Fruit fly (Drosophila melanogaster): Measurements from ENCODE around the gene CG13114.

The CG13114 gene

dm6 chr2L:9529858-9530378 is 15.7 kb upstream of the CG13114 start:
- no peak for TF ChIP-seq rgr (GFP tag; optimal IDR thresholded peaks at IDR 0.05)
- no peak for TF ChIP-seq CG32264 (GFP tag; optimal IDR thresholded peaks at IDR 0.05)
- no peak for TF ChIP-seq Dif (GFP tag; optimal IDR thresholded peaks at IDR 0.05; ENCODE audit: partially characterized antibody)

DNA sequence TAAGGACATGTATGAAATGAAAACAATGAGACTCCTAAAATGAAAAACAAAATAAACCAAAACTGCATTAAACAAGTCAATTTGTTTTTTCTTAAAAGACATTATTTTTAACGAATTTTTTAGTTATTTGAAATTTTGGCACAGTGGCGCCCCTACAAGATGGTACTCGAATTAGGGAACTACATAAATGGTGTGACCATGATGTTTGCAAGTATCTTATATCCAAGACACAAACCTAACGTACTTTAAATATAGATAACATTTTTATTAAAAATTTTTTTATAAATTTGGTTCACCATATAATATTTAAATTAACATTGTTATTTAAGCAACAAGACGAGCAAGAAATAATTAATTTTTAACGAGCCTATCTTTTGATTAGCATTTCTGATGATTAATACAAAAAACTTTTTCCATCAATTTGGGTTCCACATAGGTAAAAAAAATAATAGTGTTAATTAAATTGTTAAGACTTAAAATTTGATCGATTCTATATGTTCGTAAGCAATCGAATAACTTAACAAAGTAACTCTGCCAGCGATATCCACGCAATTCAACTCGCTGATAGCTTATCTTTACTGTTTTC is 5.5 kb upstream of the CG13114 start, which contains the start of gene CG17855:
CG17855 (plus strand) TSS at position 536 of the 586 bp plus-strand sequence.
- TF ChIP-seq dsf (GFP tag; optimal IDR thresholded peaks at IDR 0.05; ENCODE audit: borderline replicate concordance) (no peak), fru (GFP tag; optimal IDR thresholded peaks at IDR 0.05) (peak; percentile 36)

DNA sequence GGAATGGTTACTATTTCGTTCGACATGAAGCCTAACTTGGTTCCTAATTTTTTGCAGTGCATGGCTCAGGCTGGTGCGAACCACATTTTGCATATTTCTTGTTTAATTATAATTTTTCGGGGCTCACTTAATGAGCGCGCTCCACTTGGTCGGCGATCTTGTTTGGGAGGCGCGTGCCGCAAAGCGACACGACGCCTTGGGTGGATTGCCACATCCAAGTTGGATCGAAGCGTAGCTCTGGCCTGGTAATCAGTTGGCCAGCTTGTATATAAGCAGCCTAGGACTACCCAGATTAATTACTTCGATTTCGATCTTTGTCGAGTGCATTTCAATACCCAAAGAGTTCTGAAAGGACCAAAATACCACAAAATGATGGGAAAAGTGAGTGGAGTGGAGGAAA is 3.0 kb upstream of the CG13114 start, which contains the start of gene Cpr30B:
Cpr30B (plus strand) TSS at position 301 of the 400 bp plus-strand sequence.
- no peak for TF ChIP-seq ey (GFP tag; optimal IDR thresholded peaks at IDR 0.05)
- no peak for TF ChIP-seq Sp1 (GFP tag; optimal IDR thresholded peaks at IDR 0.05)
- TF ChIP-seq Abd-B (GFP tag; optimal IDR thresholded peaks at IDR 0.05) = no peak
- no peak for TF ChIP-seq usp (GFP tag; optimal IDR thresholded peaks at IDR 0.05)
- TF ChIP-seq Hr83 (GFP tag; optimal IDR thresholded peaks at IDR 0.05; ENCODE audit: poor library complexity, severe bottlenecking) = no peak
- TF ChIP-seq HLH106 (tag; optimal IDR thresholded peaks at IDR 0.05) = no peak
- no peak for TF ChIP-seq Hnf4 (GFP tag; optimal IDR thresholded peaks at IDR 0.05)
- no peak for TF ChIP-seq lola (GFP tag; optimal IDR thresholded peaks at IDR 0.05)
- TF ChIP-seq OdsH (GFP tag; optimal IDR thresholded peaks at IDR 0.05) = no peak
- no peak for TF ChIP-seq CrebA (GFP tag; optimal IDR thresholded peaks at IDR 0.05; ENCODE audit: borderline replicate concordance)

DNA sequence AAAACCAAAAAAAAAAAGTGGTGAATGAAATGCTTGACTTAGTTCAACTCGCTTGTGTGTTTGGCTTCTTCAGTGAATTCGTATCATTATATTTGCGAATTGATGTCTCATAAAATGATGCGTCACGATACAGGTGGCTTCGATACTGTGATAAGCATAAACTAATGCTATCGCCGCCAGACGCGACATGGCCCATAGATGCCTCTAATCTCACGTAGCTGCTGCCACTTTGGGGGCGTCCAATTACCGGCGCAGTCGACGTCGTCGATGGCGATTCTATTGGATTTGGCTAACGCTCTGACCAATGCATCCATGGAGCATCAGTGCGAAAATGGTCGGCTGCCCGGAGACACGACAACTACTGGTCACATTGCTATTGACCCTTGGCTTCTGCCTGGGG is 1.7 kb upstream of the CG13114 start, which contains the start of gene CG13113:
CG13113 (plus strand) TSS at position 301 of the 400 bp plus-strand sequence.
- no peak for TF ChIP-seq GATAd (GFP tag; optimal IDR thresholded peaks at IDR 0.05)
- no peak for TF ChIP-seq Abd-B (GFP tag; optimal IDR thresholded peaks at IDR 0.05)
- no peak for TF ChIP-seq Dfd (GFP tag; optimal IDR thresholded peaks at IDR 0.05)
- TF ChIP-seq Hr78 (GFP tag; optimal IDR thresholded peaks at IDR 0.05) = no peak
- TF ChIP-seq Hr83 (GFP tag; optimal IDR thresholded peaks at IDR 0.05; ENCODE audit: poor library complexity, severe bottlenecking) = no peak
- no peak for TF ChIP-seq N (GFP tag; optimal IDR thresholded peaks at IDR 0.05)
- no peak for TF ChIP-seq Hnf4 (GFP tag; optimal IDR thresholded peaks at IDR 0.05)
- TF ChIP-seq Vsx2 (GFP tag; optimal IDR thresholded peaks at IDR 0.05; ENCODE audit: partially characterized antibody) = no peak
- no peak for TF ChIP-seq woc (GFP tag; optimal IDR thresholded peaks at IDR 0.05)
- TF ChIP-seq tai (GFP tag; optimal IDR thresholded peaks at IDR 0.05) = no peak
- TF ChIP-seq Jra (GFP tag; optimal IDR thresholded peaks at IDR 0.05) = no peak
- no peak for TF ChIP-seq dsf (GFP tag; optimal IDR thresholded peaks at IDR 0.05; ENCODE audit: borderline replicate concordance)
- TF ChIP-seq Myc (optimal IDR thresholded peaks at IDR 0.05) = no peak
- TF ChIP-seq CrebA (GFP tag; optimal IDR thresholded peaks at IDR 0.05; ENCODE audit: borderline replicate concordance) = no peak
- TF ChIP-seq rgr (GFP tag; optimal IDR thresholded peaks at IDR 0.05) = no peak

DNA sequence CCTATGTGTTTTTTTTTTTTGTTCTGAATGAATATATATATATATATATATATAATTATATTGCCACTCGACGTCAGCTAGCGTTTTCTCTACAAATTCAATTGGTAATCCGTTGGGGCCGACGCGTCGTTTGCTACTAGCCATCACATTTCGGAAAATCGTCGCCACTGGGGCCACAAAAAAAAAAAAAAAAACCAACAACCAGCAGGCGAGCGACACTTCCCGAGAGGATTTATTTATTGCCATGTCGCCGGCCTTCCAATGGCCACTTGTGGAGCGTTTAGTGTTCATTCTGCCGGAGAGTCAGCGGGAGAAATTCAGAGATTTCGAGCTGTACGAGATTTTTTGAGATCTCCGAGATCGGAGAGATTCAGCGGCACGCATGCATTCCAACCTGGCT is 5.3 kb downstream of the CG13114 start:
- TF ChIP-seq usp (GFP tag; optimal IDR thresholded peaks at IDR 0.05) = no peak
- no peak for TF ChIP-seq h (GFP tag; optimal IDR thresholded peaks at IDR 0.05)
- no peak for TF ChIP-seq Myc (optimal IDR thresholded peaks at IDR 0.05)
- no peak for TF ChIP-seq N (GFP tag; optimal IDR thresholded peaks at IDR 0.05)
- no peak for TF ChIP-seq psq (GFP tag; optimal IDR thresholded peaks at IDR 0.05)
- no peak for TF ChIP-seq Dif (GFP tag; optimal IDR thresholded peaks at IDR 0.05; ENCODE audit: partially characterized antibody)
- TF ChIP-seq Mio (GFP tag; optimal IDR thresholded peaks at IDR 0.05) = no peak
- TF ChIP-seq woc (GFP tag; optimal IDR thresholded peaks at IDR 0.05) = no peak
- no peak for TF ChIP-seq Jra (GFP tag; optimal IDR thresholded peaks at IDR 0.05)
- TF ChIP-seq br (GFP tag; optimal IDR thresholded peaks at IDR 0.05) = no peak
- TF ChIP-seq CG9705 (GFP tag; optimal IDR thresholded peaks at IDR 0.05) = no peak
- no peak for TF ChIP-seq brk (GFP tag; optimal IDR thresholded peaks at IDR 0.05)
- TF ChIP-seq HLH106 (tag; optimal IDR thresholded peaks at IDR 0.05) = no peak
- no peak for TF ChIP-seq fru (GFP tag; optimal IDR thresholded peaks at IDR 0.05)
- TF ChIP-seq dl (GFP tag; optimal IDR thresholded peaks at IDR 0.05; ENCODE audit: insufficient read depth in 1 of 2, partially characterized antibody in 2 of 2) = no peak
